Worm (Caenorhabditis elegans): ENCODE data around the gene eif-2Bgamma.

- TF ChIP-seq pqm-1 (tag; optimal IDR thresholded peaks at IDR 0.05) (no peak), unc-62 (GFP tag; optimal IDR thresholded peaks at IDR 0.05) (no peak), tbx-2 (tag; optimal IDR thresholded peaks at IDR 0.05) (no peak)
These were observed 35.5 kb upstream of the eif-2Bgamma start for ce11 chrII:7002956-7003357.

Data from whole organism, L1 larva.